Worm (Caenorhabditis elegans): ENCODE results near the gene gkow-1.

gkow-1 gene

DNA sequence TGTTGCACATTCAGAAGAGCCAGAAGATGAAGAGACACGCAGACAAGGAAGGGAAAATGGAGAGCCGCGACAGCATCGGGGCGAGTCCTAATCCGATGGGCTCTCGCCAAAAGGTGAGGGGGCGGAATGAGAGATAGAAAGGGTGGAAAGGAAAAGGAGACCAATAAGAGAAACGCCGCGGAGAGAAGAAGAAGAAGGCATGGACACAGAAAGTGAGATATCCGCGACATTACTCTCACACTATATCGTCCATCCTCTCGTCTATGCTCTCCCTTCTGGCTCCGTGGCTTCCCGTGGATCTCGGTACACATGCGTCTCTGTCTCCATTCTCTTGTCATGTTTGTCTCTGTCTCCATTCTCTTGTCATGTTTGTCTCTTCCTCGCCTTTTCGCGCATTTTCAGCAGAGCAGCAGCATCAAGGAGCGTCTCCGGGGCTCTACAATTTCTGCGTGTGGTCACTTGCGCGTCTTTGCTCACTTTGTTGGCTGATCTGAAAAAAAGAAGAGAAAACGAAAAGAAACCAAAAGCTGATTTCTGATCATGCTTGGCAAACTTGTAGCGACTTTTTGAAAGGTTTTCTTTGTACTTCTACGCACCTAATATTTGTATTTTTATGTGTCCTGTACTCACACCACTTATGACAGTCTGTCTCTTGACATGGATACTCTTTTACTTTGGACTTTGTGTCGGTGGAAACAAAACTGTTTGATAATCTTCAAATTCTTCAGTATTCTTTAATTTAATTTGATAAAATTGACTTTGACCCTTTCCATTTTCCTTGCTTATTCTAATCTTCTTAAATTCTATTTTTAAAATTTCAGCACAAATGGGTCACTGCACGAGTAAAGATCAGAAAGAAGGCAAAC, 45.5 kb downstream of the gkow-1 start, which contains the start of gene gpa-7 (continued):
- peak; percentile 93 for TF ChIP-seq fkh-10 (GFP tag; optimal IDR thresholded peaks at IDR 0.05)
- TF ChIP-seq lin-14 (GFP tag; optimal IDR thresholded peaks at IDR 0.05): peak; percentile 96
- TF ChIP-seq efl-1 (optimal IDR thresholded peaks at IDR 0.05): peak; percentile 49 to 73
- TF ChIP-seq efl-1 (GFP tag; optimal IDR thresholded peaks at IDR 0.05 in 1 of 2): peak; percentile 4 to 10
- peak; percentile 27 for TF ChIP-seq fos-1 (tag; optimal IDR thresholded peaks at IDR 0.05)
- TF ChIP-seq dpl-1 (GFP tag; optimal IDR thresholded peaks at IDR 0.05): peak in 2 of 3 experiments; percentile 18 to 25
- TF ChIP-seq C34B4.2 (tag; optimal IDR thresholded peaks at IDR 0.05): no peak

DNA sequence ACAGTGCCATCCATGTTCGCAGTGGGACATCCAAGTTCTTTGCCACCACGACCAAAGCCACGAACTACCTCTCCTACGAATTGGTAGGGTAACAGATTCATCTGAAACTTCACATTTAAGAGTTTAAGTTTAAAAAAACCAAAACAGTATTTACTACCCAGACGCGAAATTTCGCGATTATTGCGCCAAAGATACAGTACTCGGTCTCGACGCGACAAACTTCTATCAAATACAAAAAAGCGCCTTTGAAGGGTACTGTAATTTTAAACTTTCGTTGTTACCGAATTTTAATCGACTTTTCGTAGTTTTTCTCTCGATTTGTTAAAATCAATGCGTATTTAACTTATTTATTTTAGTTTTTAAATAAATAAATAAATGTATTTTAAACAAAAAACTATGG, 51.4 kb downstream of the gkow-1 start, which contains the start of gene rfk-1:
TSS of gene rfk-1 (minus strand) at position 101 of the 400 bp plus-strand sequence.
- no peak for TF ChIP-seq unc-30 (tag; optimal IDR thresholded peaks at IDR 0.05)
- TF ChIP-seq snu-23 (GFP tag; optimal IDR thresholded peaks at IDR 0.05): no peak
- no peak for TF ChIP-seq ceh-82 (tag; optimal IDR thresholded peaks at IDR 0.05)
- no peak for TF ChIP-seq nhr-47 (tag; optimal IDR thresholded peaks at IDR 0.05)
- no peak for TF ChIP-seq rnt-1 (tag; optimal IDR thresholded peaks at IDR 0.05)
- no peak for TF ChIP-seq aly-2 (tag; optimal IDR thresholded peaks at IDR 0.05)
- no peak for TF ChIP-seq isw-1 (GFP tag; IDR thresholded peaks at IDR 0.05)
- no peak for TF ChIP-seq hlh-4 (tag; optimal IDR thresholded peaks at IDR 0.05)
- no peak for TF ChIP-seq vab-15 (tag; optimal IDR thresholded peaks at IDR 0.05)
- TF ChIP-seq nhr-84 (tag; optimal IDR thresholded peaks at IDR 0.05): no peak
- TF ChIP-seq nhr-76 (tag; optimal IDR thresholded peaks at IDR 0.05): no peak
- no peak for TF ChIP-seq grh-1 (GFP tag; IDR thresholded peaks at IDR 0.05)
- no peak for TF ChIP-seq ets-5 (GFP tag; IDR thresholded peaks at IDR 0.05)
- TF ChIP-seq dsc-1 (tag; optimal IDR thresholded peaks at IDR 0.05): no peak
- TF ChIP-seq ceh-90 (tag; optimal IDR thresholded peaks at IDR 0.05): no peak
- no peak for TF ChIP-seq C16A3.4 (tag; optimal IDR thresholded peaks at IDR 0.05)
- TF ChIP-seq fkh-10 (GFP tag; optimal IDR thresholded peaks at IDR 0.05): no peak
- TF ChIP-seq pqm-1 (tag; optimal IDR thresholded peaks at IDR 0.05): no peak
- no peak for TF ChIP-seq tlp-1 (tag; optimal IDR thresholded peaks at IDR 0.05)
